Fruit fly (Drosophila melanogaster): ENCODE measurements around the gene CG11537.

The CG11537 gene

dm6 chr3L:3080084-3080994, 62.9 kb downstream of the CG11537 start (continued):
- no peak for TF ChIP-seq nerfin-1 (tag; optimal IDR thresholded peaks at IDR 0.05)
- no peak for TF ChIP-seq CG10267 (tag; optimal IDR thresholded peaks at IDR 0.05)
- 0 out of 3 replicates have a peak, but pooled peaks have one; percentile 43 for TF ChIP-seq CG34422 (GFP tag; IDR thresholded peaks at IDR 0.05)
- TF ChIP-seq Vsx1 (GFP tag; optimal IDR thresholded peaks at IDR 0.05) = peak; percentile 45
- TF ChIP-seq CG33213 (GFP tag; optimal IDR thresholded peaks at IDR 0.05) = peak; percentile 16
- TF ChIP-seq gem (tag; optimal IDR thresholded peaks at IDR 0.05) = peak; percentile 97
- peak; percentile 62; the same call in 1 of the 2 replicates for TF ChIP-seq vvl (GFP tag; IDR thresholded peaks at IDR 0.05)
- TF ChIP-seq ttk (GFP tag; IDR thresholded peaks at IDR 0.05) = 0 out of 2 replicates have a peak, but pooled peaks have one; percentile 6
- no peak; the same call in 1 of the 2 replicates for TF ChIP-seq MBD-R2 (GFP tag; IDR thresholded peaks at IDR 0.05)
- TF ChIP-seq Dek (tag; optimal IDR thresholded peaks at IDR 0.05) = no peak
- peak; percentile 59 for TF ChIP-seq CG2678 (tag; optimal IDR thresholded peaks at IDR 0.05)
- TF ChIP-seq slbo (GFP tag; IDR thresholded peaks at IDR 0.05) = peak; percentile 41; the same call in 1 of the 2 replicates
- TF ChIP-seq E2f1 (GFP tag; IDR thresholded peaks at IDR 0.05) = peak; percentile 35; the same call in 1 of the 2 replicates
- TF ChIP-seq sd (tag; optimal IDR thresholded peaks at IDR 0.05) = peak; percentile 67
- no peak; the same call in 1 of the 2 replicates for TF ChIP-seq Nf-YA (GFP tag; IDR thresholded peaks at IDR 0.05)
- TF ChIP-seq CG17802 (tag; optimal IDR thresholded peaks at IDR 0.05) = peak; percentile 26
- peak; percentile 56 for TF ChIP-seq ranshi (GFP tag; IDR thresholded peaks at IDR 0.05)
- TF ChIP-seq CG14441 (GFP tag; IDR thresholded peaks at IDR 0.05) = peak; percentile 57
- TF ChIP-seq CG10462 (GFP tag; optimal IDR thresholded peaks at IDR 0.05) = no peak
- TF ChIP-seq YL-1 (GFP tag; optimal IDR thresholded peaks at IDR 0.05) = no peak
- no peak for TF ChIP-seq slou (GFP tag; optimal IDR thresholded peaks at IDR 0.05)
- TF ChIP-seq CG7987 (GFP tag; optimal IDR thresholded peaks at IDR 0.05) = peak; percentile 29
- TF ChIP-seq Ets97D (GFP tag; optimal IDR thresholded peaks at IDR 0.05) = no peak
- TF ChIP-seq CG32532 (GFP tag; IDR thresholded peaks at IDR 0.05) = peak; percentile 56; the same call in 1 of the 2 replicates
- no peak for TF ChIP-seq CG12769 (tag; optimal IDR thresholded peaks at IDR 0.05)
- no peak for TF ChIP-seq pho (GFP tag; optimal IDR thresholded peaks at IDR 0.05)
- TF ChIP-seq CG2889 (GFP tag; IDR thresholded peaks at IDR 0.05) = no peak
- no peak for TF ChIP-seq CG15073 (GFP tag; optimal IDR thresholded peaks at IDR 0.05)
- no peak for TF ChIP-seq CG9797 (GFP tag; optimal IDR thresholded peaks at IDR 0.05)
- peak; percentile 9 for TF ChIP-seq fd96Cb (tag; optimal IDR thresholded peaks at IDR 0.05)
- peak; percentile 95 for TF ChIP-seq exex (tag; optimal IDR thresholded peaks at IDR 0.05)
- TF ChIP-seq oc (tag; optimal IDR thresholded peaks at IDR 0.05) = peak; percentile 7
- peak; percentile 38 for TF ChIP-seq Sox102F (GFP tag; optimal IDR thresholded peaks at IDR 0.05)
- no peak for TF ChIP-seq dmrt99B (tag; optimal IDR thresholded peaks at IDR 0.05)
- no peak for TF ChIP-seq CG10565 (GFP tag; optimal IDR thresholded peaks at IDR 0.05)
- 0 out of 2 replicates have a peak, but pooled peaks have one; percentile 45 for TF ChIP-seq CG14014 (GFP tag; IDR thresholded peaks at IDR 0.05)
- TF ChIP-seq Six4 (GFP tag; optimal IDR thresholded peaks at IDR 0.05) = no peak
- TF ChIP-seq tin (GFP tag; optimal IDR thresholded peaks at IDR 0.05) = no peak
- no peak for TF ChIP-seq D19B (GFP tag; optimal IDR thresholded peaks at IDR 0.05)
- peak; percentile 77 for TF ChIP-seq crol (GFP tag; IDR thresholded peaks at IDR 0.05)
- TF ChIP-seq chinmo (GFP tag; IDR thresholded peaks at IDR 0.05; ENCODE audit: partially characterized antibody) = 0 out of 4 replicates have a peak, but pooled peaks have one; percentile 61
- no peak for TF ChIP-seq CG11398 (GFP tag; optimal IDR thresholded peaks at IDR 0.05)
- TF ChIP-seq CG6272 (GFP tag; IDR thresholded peaks at IDR 0.05) = peak; percentile 36; the same call in 1 of the 2 replicates
- TF ChIP-seq grau (tag; optimal IDR thresholded peaks at IDR 0.05) = peak; percentile 75
- peak; percentile 21 for TF ChIP-seq Atf3 (GFP tag; optimal IDR thresholded peaks at IDR 0.05)
- TF ChIP-seq CG6765 (GFP tag; optimal IDR thresholded peaks at IDR 0.05) = no peak
- TF ChIP-seq mirr (GFP tag; optimal IDR thresholded peaks at IDR 0.05) = peak; percentile 95
- peak; percentile 31; the same call in 2 of the 3 replicates for TF ChIP-seq B-H1 (GFP tag; IDR thresholded peaks at IDR 0.05)

Measured in whole organism, embryonic.